Worm (Caenorhabditis elegans): Measurements from ENCODE around the gene ador-1.

DNA sequence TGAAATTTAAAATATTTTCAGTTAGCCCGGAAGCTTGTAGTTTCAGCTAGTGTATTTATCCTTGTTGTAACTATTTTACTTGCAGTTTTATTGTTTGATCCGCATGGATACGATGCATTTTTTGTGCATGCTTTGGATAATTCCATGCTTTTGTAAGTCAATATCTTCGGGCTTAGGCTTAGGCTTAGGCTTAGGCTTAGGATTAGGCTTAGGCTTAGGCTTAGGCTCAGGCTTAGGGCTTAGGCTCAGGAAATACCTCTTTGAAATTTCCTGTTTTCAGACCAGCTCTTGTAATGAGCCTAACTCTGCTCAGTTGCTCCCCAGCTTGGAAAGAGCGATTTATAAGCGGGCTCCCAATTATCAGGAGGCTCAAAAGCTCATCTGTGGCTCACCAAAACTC lies 35.6 kb downstream of the ador-1 start, which contains the start of gene srg-16:
- TF ChIP-seq unc-62 (GFP tag; optimal IDR thresholded peaks at IDR 0.05): no peak
- no peak for TF ChIP-seq elt-2 (tag; optimal IDR thresholded peaks at IDR 0.05)
- no peak for TF ChIP-seq ama-1 (optimal IDR thresholded peaks at IDR 0.05)
- no peak for TF ChIP-seq elt-1 (tag; optimal IDR thresholded peaks at IDR 0.05)
- TF ChIP-seq nhr-23 (tag; optimal IDR thresholded peaks at IDR 0.05): no peak
- TF ChIP-seq egl-5 (tag; optimal IDR thresholded peaks at IDR 0.05): no peak
- no peak for TF ChIP-seq ceh-16 (tag; optimal IDR thresholded peaks at IDR 0.05)
- TF ChIP-seq nhr-237 (tag; optimal IDR thresholded peaks at IDR 0.05): no peak
- TF ChIP-seq zag-1 (tag; optimal IDR thresholded peaks at IDR 0.05): no peak
